Fruit fly (Drosophila melanogaster) whole organism, embryonic: ENCODE measurements around the gene Mst36Fb.

Experiments used
- Aef1 ChIP-seq: fragments of 200-800 bp; sonication (Bioruptor generic); IDR thresholded peaks from 3 replicates; pipeline ENCODE4 v1.3.6; 2022; ENCODE audit warnings: missing biosample characterization, missing genetic modification characterization
- BtbVII ChIP-seq: fragments of 200-800 bp; sonication (Bioruptor generic); optimal IDR thresholded peaks from 3 replicates; lab custom pipeline; 2017; ENCODE audit warnings: missing biosample characterization, mild to moderate bottlenecking, missing genetic modification characterization
- C15 ChIP-seq: fragments of 200-800 bp; sonication (Bioruptor generic); IDR thresholded peaks from 3 replicates; pipeline ENCODE4 v1.3.6; 2022; ENCODE audit warnings: missing biosample characterization, missing genetic modification characterization
- CG10431 ChIP-seq: fragments of 200-800 bp; sonication (Bioruptor generic); optimal IDR thresholded peaks from 3 replicates; lab custom pipeline; 2018; ENCODE audit warnings: missing biosample characterization, mild to moderate bottlenecking, missing genetic modification characterization
- CG10654 ChIP-seq: fragments of 200-800 bp; sonication (Bioruptor generic); optimal IDR thresholded peaks from 2 replicates; lab custom pipeline; 2016; ENCODE audit warnings: missing biosample characterization, missing genetic modification characterization
- CG10959 ChIP-seq: fragments of 200-800 bp; sonication (Bioruptor generic); IDR thresholded peaks from 2 replicates; pipeline ENCODE4 v1.3.6; 2022; ENCODE audit warnings: missing biosample characterization, missing genetic modification characterization
- CG11696 ChIP-seq: fragments of 200-800 bp; sonication (Bioruptor generic); IDR thresholded peaks from 2 replicates; pipeline ENCODE4 v1.3.6; 2022; ENCODE audit warnings: missing biosample characterization, missing genetic modification characterization
- CG12155 ChIP-seq: fragments of 200-800 bp; sonication (Bioruptor generic); optimal IDR thresholded peaks from 3 replicates; lab custom pipeline; 2016; ENCODE audit warnings: missing biosample characterization, missing genetic modification characterization
- CG12391 ChIP-seq: fragments of 200-800 bp; sonication (Bioruptor generic); optimal IDR thresholded peaks from 3 replicates; lab custom pipeline; 2018; ENCODE audit warnings: missing biosample characterization, mild to moderate bottlenecking, missing genetic modification characterization, moderate library complexity
- CG12744 ChIP-seq: fragments of 200-800 bp; sonication (Bioruptor generic); optimal IDR thresholded peaks from 2 replicates; lab custom pipeline; 2016; ENCODE audit warnings: missing biosample characterization, missing genetic modification characterization
- CG15073 ChIP-seq: fragments of 200-800 bp; sonication (Bioruptor generic); optimal IDR thresholded peaks from 2 replicates; lab custom pipeline; 2016; ENCODE audit warnings: missing biosample characterization, missing genetic modification characterization
- CG1529 ChIP-seq: fragments of 200-800 bp; sonication (Bioruptor generic); optimal IDR thresholded peaks from 3 replicates; lab custom pipeline; 2018; ENCODE audit warnings: missing biosample characterization, missing genetic modification characterization
- CG1603 ChIP-seq: fragments of 200-800 bp; sonication (Bioruptor generic); optimal IDR thresholded peaks from 2 replicates; lab custom pipeline; 2019; ENCODE audit warnings: missing biosample characterization, mild to moderate bottlenecking, missing genetic modification characterization, moderate library complexity
- CG16863 ChIP-seq: fragments of 200-800 bp; sonication (Bioruptor generic); optimal IDR thresholded peaks from 3 replicates; lab custom pipeline; 2016; ENCODE audit warnings: missing biosample characterization, missing genetic modification characterization
- CG17359 ChIP-seq: fragments of 200-800 bp; sonication (Bioruptor generic); optimal IDR thresholded peaks from 3 replicates; lab custom pipeline; 2018; ENCODE audit warnings: missing biosample characterization, mild to moderate bottlenecking, missing genetic modification characterization, moderate library complexity
- CG17385 ChIP-seq: fragments of 200-800 bp; sonication (Bioruptor generic); optimal IDR thresholded peaks from 3 replicates; lab custom pipeline; 2018; ENCODE audit warnings: missing biosample characterization, mild to moderate bottlenecking, missing genetic modification characterization
- CG2202 ChIP-seq: fragments of 200-800 bp; sonication (Bioruptor generic); optimal IDR thresholded peaks from 2 replicates; lab custom pipeline; 2018; ENCODE audit warnings: missing biosample characterization, mild to moderate bottlenecking, missing genetic modification characterization
- CG2712 ChIP-seq: fragments of 200-800 bp; optimal IDR thresholded peaks from 3 replicates; lab custom pipeline; 2019; ENCODE audit warnings: missing biosample characterization, mild to moderate bottlenecking, missing genetic modification characterization, moderate library complexity
- CG3065 ChIP-seq: fragments of 200-800 bp; sonication (Bioruptor generic); optimal IDR thresholded peaks from 2 replicates; lab custom pipeline; 2016; ENCODE audit warnings: missing biosample characterization, missing genetic modification characterization
- CG3847 ChIP-seq: fragments of 200-800 bp; sonication (Bioruptor generic); IDR thresholded peaks from 2 replicates; pipeline ENCODE4 v1.3.6; 2022; ENCODE audit warnings: missing biosample characterization, missing genetic modification characterization
- CG4360 ChIP-seq: fragments of 200-800 bp; sonication (Bioruptor generic); IDR thresholded peaks from 2 replicates; pipeline ENCODE4 v1.3.6; 2022; ENCODE audit warnings: missing biosample characterization, missing genetic modification characterization
- CG7839 ChIP-seq: fragments of 200-800 bp; sonication (Bioruptor generic); optimal IDR thresholded peaks from 3 replicates; lab custom pipeline; 2018; ENCODE audit warnings: missing biosample characterization, mild to moderate bottlenecking, missing genetic modification characterization, moderate library complexity
- CG7987 ChIP-seq: fragments of 200-800 bp; sonication (Bioruptor generic); optimal IDR thresholded peaks from 2 replicates; lab custom pipeline; 2018; ENCODE audit warnings: missing biosample characterization, mild to moderate bottlenecking, missing genetic modification characterization, moderate library complexity
- CG9437 ChIP-seq: fragments of 200-800 bp; sonication (Bioruptor generic); optimal IDR thresholded peaks from 2 replicates; lab custom pipeline; 2018; ENCODE audit warnings: missing biosample characterization, mild to moderate bottlenecking, missing genetic modification characterization
- CHES-1-like ChIP-seq: fragments of 200-800 bp; sonication (Bioruptor generic); optimal IDR thresholded peaks from 2 replicates; lab custom pipeline; 2016; ENCODE audit warnings: missing biosample characterization, missing genetic modification characterization
- Dek ChIP-seq: fragments of 200-800 bp; sonication (Bioruptor generic); optimal IDR thresholded peaks from 3 replicates; lab custom pipeline; 2019; ENCODE audit warnings: missing biosample characterization, mild to moderate bottlenecking, missing genetic modification characterization, moderate library complexity
- Drgx ChIP-seq: fragments of 200-800 bp; sonication (Bioruptor generic); IDR thresholded peaks from 2 replicates; pipeline ENCODE4 v1.3.6; 2022; ENCODE audit warnings: missing biosample characterization, missing genetic modification characterization
- E2f2 ChIP-seq: fragments of 200-800 bp; sonication (Bioruptor generic); IDR thresholded peaks from 2 replicates; pipeline ENCODE4 v1.3.6; 2022; ENCODE audit warnings: missing biosample characterization, missing genetic modification characterization
- Elba2 ChIP-seq: fragments of 200-800 bp; sonication (Bioruptor generic); optimal IDR thresholded peaks from 3 replicates; lab custom pipeline; 2016; ENCODE audit warnings: missing biosample characterization, missing genetic modification characterization
- HHEX ChIP-seq: fragments of 200-800 bp; sonication (Bioruptor generic); optimal IDR thresholded peaks from 3 replicates; lab custom pipeline; 2017; ENCODE audit warnings: missing biosample characterization, mild to moderate bottlenecking, missing genetic modification characterization, missing genetic modification reagents
- Hmr ChIP-seq: fragments of 200-800 bp; sonication (Bioruptor generic); optimal IDR thresholded peaks from 3 replicates; lab custom pipeline; 2017; ENCODE audit warnings: mild to moderate bottlenecking, missing biosample characterization, missing genetic modification reagents, missing genetic modification characterization
- Hr51 ChIP-seq, 2 experiments: fragments of 200-800 bp; sonication (Bioruptor generic); optimal IDR thresholded peaks; 2 replicates in 1 of 2; 3 replicates in 1 of 2; lab custom pipeline; 2016 to 2018; ENCODE audit warnings: missing biosample characterization in 2 of 2, missing genetic modification characterization in 2 of 2, mild to moderate bottlenecking in 1 of 2, moderate library complexity in 1 of 2
- Lim3 ChIP-seq: fragments of 200-800 bp; sonication (Bioruptor generic); IDR thresholded peaks from 2 replicates; pipeline ENCODE4 v1.3.6; 2022; ENCODE audit warnings: missing biosample characterization, missing genetic modification characterization
- Nf-YA ChIP-seq: fragments of 200-800 bp; sonication (Bioruptor generic); IDR thresholded peaks from 2 replicates; pipeline ENCODE4 v1.3.6; 2022; ENCODE audit warnings: missing biosample characterization, missing genetic modification characterization
- Side ChIP-seq: fragments of 200-800 bp; sonication (Bioruptor generic); optimal IDR thresholded peaks from 2 replicates; lab custom pipeline; 2016; ENCODE audit warnings: missing biosample characterization, missing genetic modification characterization
- Sry-δ ChIP-seq: fragments of 200-800 bp; sonication (Bioruptor generic); optimal IDR thresholded peaks from 2 replicates; lab custom pipeline; 2016; ENCODE audit warnings: missing biosample characterization, missing genetic modification characterization
- Stat92E ChIP-seq, 3 experiments: fragments of >200 bp in 2 of 3; fragments of 200-800 bp in 1 of 3; sonication (Bioruptor generic) in 1 of 3; optimal IDR thresholded peaks; 2 replicates each; lab custom pipeline; 2017 to 2019; ENCODE audit warnings: missing biosample characterization in 3 of 3, missing genetic modification characterization in 3 of 3, mild to moderate bottlenecking in 1 of 3, moderate library complexity in 1 of 3
- TFAM ChIP-seq: fragments of 200-800 bp; sonication (Bioruptor generic); optimal IDR thresholded peaks from 2 replicates; lab custom pipeline; 2017; ENCODE audit warnings: missing biosample characterization, missing genetic modification characterization, inconsistent platforms
- az2 ChIP-seq: fragments of 200-800 bp; sonication (Bioruptor generic); optimal IDR thresholded peaks from 3 replicates; lab custom pipeline; 2016; ENCODE audit warnings: missing biosample characterization, missing genetic modification characterization
- crc ChIP-seq: fragments of 200-800 bp; sonication (Bioruptor generic); optimal IDR thresholded peaks from 2 replicates; lab custom pipeline; 2016; ENCODE audit warnings: missing biosample characterization, missing genetic modification characterization
- fd3F ChIP-seq: fragments of 200-800 bp; sonication (Bioruptor generic); optimal IDR thresholded peaks from 2 replicates; lab custom pipeline; 2018; ENCODE audit warnings: missing biosample characterization, mild to moderate bottlenecking, missing genetic modification characterization, moderate library complexity
- gfzf ChIP-seq: fragments of 200-800 bp; sonication (Bioruptor generic); optimal IDR thresholded peaks from 2 replicates; lab custom pipeline; 2016; ENCODE audit warnings: missing biosample characterization, mild to moderate bottlenecking, missing genetic modification characterization, moderate library complexity
- hb ChIP-seq: fragments of 200-800 bp; sonication (Bioruptor generic); IDR thresholded peaks from 3 replicates; pipeline ENCODE4 v1.3.6; 2022; ENCODE audit warnings: missing biosample characterization, missing genetic modification characterization; ENCODE audit not compliant: partially characterized antibody
- ind ChIP-seq: fragments of 200-800 bp; sonication (Bioruptor generic); optimal IDR thresholded peaks from 3 replicates; lab custom pipeline; 2016; ENCODE audit warnings: missing biosample characterization, missing genetic modification characterization
- lab ChIP-seq: fragments of 200-800 bp; sonication (Bioruptor generic); optimal IDR thresholded peaks from 3 replicates; lab custom pipeline; 2017; ENCODE audit warnings: missing biosample characterization, missing genetic modification characterization, mild to moderate bottlenecking, moderate library complexity, missing genetic modification reagents
- lbe ChIP-seq: fragments of 200-800 bp; sonication (Bioruptor generic); optimal IDR thresholded peaks from 2 replicates; lab custom pipeline; 2016; ENCODE audit warnings: missing biosample characterization, mild to moderate bottlenecking, missing genetic modification characterization
- nerfin-1 ChIP-seq: fragments of 200-800 bp; sonication (Bioruptor generic); optimal IDR thresholded peaks from 3 replicates; lab custom pipeline; 2019; ENCODE audit warnings: missing biosample characterization, mild to moderate bottlenecking, missing genetic modification characterization, moderate library complexity
- pan ChIP-seq, 4 experiments: fragments of >200 bp in 3 of 4; fragments of 200-800 bp in 1 of 4; sonication (Bioruptor generic) in 1 of 4; optimal IDR thresholded peaks in 3 of 4; IDR thresholded peaks in 1 of 4; 2 replicates each; pipeline versions ENCODE4 v1.3.6 to Lab custom; 2017 to 2022; ENCODE audit warnings: missing biosample characterization in 2 of 4, missing genetic modification characterization in 2 of 4, mixed read lengths in 1 of 4
- ro ChIP-seq: fragments of 200-800 bp; sonication (Bioruptor generic); IDR thresholded peaks from 2 replicates; pipeline ENCODE4 v1.3.6; 2022; ENCODE audit warnings: missing biosample characterization, missing genetic modification characterization
- so ChIP-seq: fragments of 200-800 bp; sonication (Bioruptor generic); IDR thresholded peaks from 3 replicates; pipeline ENCODE4 v1.3.6; 2022; ENCODE audit warnings: missing biosample characterization, missing genetic modification characterization
- stc ChIP-seq: fragments of 200-800 bp; sonication (Bioruptor generic); IDR thresholded peaks from 2 replicates; pipeline ENCODE4 v1.3.6; 2022; ENCODE audit warnings: missing biosample characterization, missing genetic modification characterization

The Mst36Fb gene

DNA sequence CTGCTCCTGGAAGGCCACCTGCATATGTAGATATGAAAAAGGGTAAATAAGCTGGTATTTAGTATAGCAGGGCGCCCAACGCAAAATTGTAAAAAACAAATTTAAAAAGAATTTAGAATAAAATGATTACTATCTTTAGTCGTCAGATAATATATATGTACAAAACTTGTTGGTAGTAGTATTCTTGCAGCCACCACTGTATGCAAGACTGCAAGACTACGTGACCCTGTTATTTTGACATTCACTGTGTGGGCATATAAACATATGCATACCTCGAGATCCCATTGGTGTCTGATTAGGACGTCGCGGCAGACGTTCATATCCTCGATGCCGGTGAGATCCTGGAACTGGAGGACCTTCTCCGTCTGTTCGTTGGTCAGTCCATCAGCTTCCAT is 32.9 kb upstream of the Mst36Fb start (continued):
- TF ChIP-seq hb = no peak
- TF ChIP-seq lab (GFP tag; lab: Kevin White, UChicago) = peak; percentile 13
- no peak for TF ChIP-seq ro (GFP tag; lab: Robert Waterston, UW)
- TF ChIP-seq CG2202 (tag; lab: Kevin White, UChicago) = no peak
- peak; percentile 36; the same call in 1 of the 3 replicates for TF ChIP-seq Aef1 (GFP tag; lab: Robert Waterston, UW)
- TF ChIP-seq BtbVII = no peak
- no peak for TF ChIP-seq CG12744 (GFP tag; lab: Kevin White, UChicago)
- no peak for TF ChIP-seq CG17385
- peak; percentile 20 for TF ChIP-seq CG16863
- no peak for TF ChIP-seq Stat92E (GFP tag; optimal IDR thresholded peaks at IDR 0.05; lab: Kevin White, UChicago)
- peak; percentile 4 for TF ChIP-seq CG2712
- no peak for TF ChIP-seq TFAM (GFP tag; lab: Kevin White, UChicago)
- peak; percentile 33 for TF ChIP-seq ind (GFP tag; lab: Kevin White, UChicago)
- TF ChIP-seq Elba2 = peak; percentile 46
- TF ChIP-seq Hr51 (GFP tag; optimal IDR thresholded peaks at IDR 0.05; lab: Kevin White, UChicago) = peak in 1 of 2 experiments; percentile 26
- peak; percentile 40 for TF ChIP-seq az2 (GFP tag; lab: Kevin White, UChicago)
- peak; percentile 26 for TF ChIP-seq nerfin-1 (tag; lab: Kevin White, UChicago)
- no peak for TF ChIP-seq Sry-δ (GFP tag; lab: Kevin White, UChicago)
- TF ChIP-seq CG9437 (GFP tag; lab: Kevin White, UChicago) = no peak
- TF ChIP-seq Drgx (GFP tag; lab: Robert Waterston, UW) = no peak
- peak; percentile 41 for TF ChIP-seq Hmr (GFP tag; lab: Kevin White, UChicago)
- TF ChIP-seq lbe = peak; percentile 7
- no peak for TF ChIP-seq Lim3 (GFP tag; lab: Robert Waterston, UW)
- TF ChIP-seq fd3F (GFP tag; lab: Kevin White, UChicago) = no peak
- TF ChIP-seq Side (GFP tag; lab: Kevin White, UChicago) = no peak
- peak; percentile 8; the same call in 1 of the 2 replicates for TF ChIP-seq E2f2
- TF ChIP-seq CG17359 (tag; lab: Kevin White, UChicago) = peak; percentile 37
- TF ChIP-seq CG10959 (GFP tag; lab: Robert Waterston, UW) = no peak
- no peak for TF ChIP-seq CG1529 (GFP tag; lab: Kevin White, UChicago)
- no peak for TF ChIP-seq C15
- TF ChIP-seq stc (GFP tag; lab: Robert Waterston, UW) = no peak
- peak; percentile 100 for TF ChIP-seq CG15073 (GFP tag; lab: Kevin White, UChicago)
- no peak for TF ChIP-seq pan (optimal IDR thresholded peaks at IDR 0.05; lab: Kevin White, UChicago)
- peak in 1 of 2 experiments; percentile 41 for TF ChIP-seq pan (GFP tag; optimal IDR thresholded peaks at IDR 0.05 in 1 of 2, IDR thresholded peaks at IDR 0.05 in 1 of 2)
- peak; percentile 7 for TF ChIP-seq CG12155 (GFP tag; lab: Kevin White, UChicago)
- TF ChIP-seq CHES-1-like (GFP tag; lab: Kevin White, UChicago) = no peak
- TF ChIP-seq CG7839 = peak; percentile 19
- no peak for TF ChIP-seq CG4360 (GFP tag; lab: Robert Waterston, UW)
- no peak for TF ChIP-seq Nf-YA
- no peak for TF ChIP-seq gfzf (GFP tag; lab: Kevin White, UChicago)
- TF ChIP-seq CG1603 = peak; percentile 10
- peak; percentile 25 for TF ChIP-seq crc
- TF ChIP-seq CG12391 (tag; lab: Kevin White, UChicago) = no peak
- no peak for TF ChIP-seq Dek (tag; lab: Kevin White, UChicago)
- no peak for TF ChIP-seq CG3065 (GFP tag; lab: Kevin White, UChicago)
- no peak for TF ChIP-seq CG7987 (GFP tag; lab: Kevin White, UChicago)
- no peak for TF ChIP-seq so
- no peak for TF ChIP-seq CG3847 (GFP tag; lab: Robert Waterston, UW)
- TF ChIP-seq CG10654 (GFP tag; lab: Kevin White, UChicago) = no peak
- no peak for TF ChIP-seq HHEX (GFP tag; lab: Kevin White, UChicago)
- TF ChIP-seq CG10431 (GFP tag; lab: Kevin White, UChicago) = no peak
- TF ChIP-seq CG11696 (GFP tag; lab: Robert Waterston, UW) = no peak
